Fruit fly (Drosophila melanogaster) whole organism, larva: ENCODE data around the gene CG42354.
A peak's percentile ranks its signal among the peaks of the same experiment; 100 is the strongest.

Experiments
- noc ChIP-seq: fragments of 200-800 bp; sonication (Bioruptor generic); optimal IDR thresholded peaks from 3 replicates; lab custom pipeline; 2019; ENCODE audit warnings: missing biosample characterization, mild to moderate bottlenecking, missing genetic modification characterization, moderate library complexity

Gene CG42354

dm6 chrX:16096488-16096887 lies 8.3 kb downstream of the CG42354 start:
- no peak for TF ChIP-seq noc (tag; lab: Kevin White, UChicago)

- TF ChIP-seq noc (tag; lab: Kevin White, UChicago): no peak
Observed at dm6 chrX:16092614-16093280, 12.0 kb downstream of the CG42354 start.

- peak; percentile 22 for TF ChIP-seq noc (tag; lab: Kevin White, UChicago)
Observed at dm6 chrX:16091431-16091990, 13.2 kb downstream of the CG42354 start, which contains the start of gene Tob. TSS of gene Tob (minus strand) at chrX:16091495.

- peak; percentile 96 for TF ChIP-seq noc (tag; lab: Kevin White, UChicago)
Observed at dm6 chrX:16090179-16091144, 14.3 kb downstream of the CG42354 start.

- no peak for TF ChIP-seq noc (tag; lab: Kevin White, UChicago)
Observed at dm6 chrX:16089012-16089963, 15.5 kb downstream of the CG42354 start.

- no peak for TF ChIP-seq noc (tag; lab: Kevin White, UChicago)
Observed at dm6 chrX:16088279-16088678, 16.5 kb downstream of the CG42354 start.

dm6 chrX:16087496-16087895 lies 17.2 kb downstream of the CG42354 start:
- TF ChIP-seq noc (tag; lab: Kevin White, UChicago): no peak

dm6 chrX:16085865-16086592 lies 18.7 kb downstream of the CG42354 start:
- no peak for TF ChIP-seq noc (tag; lab: Kevin White, UChicago)

- no peak for TF ChIP-seq noc (tag; lab: Kevin White, UChicago)
Observed at dm6 chrX:16082932-16083331, 21.8 kb downstream of the CG42354 start, which contains the start of gene CG8958. TSS of gene CG8958 (plus strand) at chrX:16083232.

dm6 chrX:16073375-16073982 lies 31.3 kb downstream of the CG42354 start, which contains the start of gene Nipsnap:
TSS of gene Nipsnap (minus strand) at chrX:16073568.
- no peak for TF ChIP-seq noc (tag; lab: Kevin White, UChicago)

dm6 chrX:16072658-16073374 lies 31.9 kb downstream of the CG42354 start:
- no peak for TF ChIP-seq noc (tag; lab: Kevin White, UChicago)

- TF ChIP-seq noc (tag; lab: Kevin White, UChicago): no peak
Observed at dm6 chrX:16072193-16072592, 32.6 kb downstream of the CG42354 start.

dm6 chrX:16063414-16063938 lies 41.3 kb downstream of the CG42354 start, which contains the start of gene dpr18:
TSS of gene dpr18 (plus strand) at chrX:16063738.
- TF ChIP-seq noc (tag; lab: Kevin White, UChicago): no peak
